Worm (Caenorhabditis elegans): ENCODE data around the gene gpx-3.

Gene gpx-3

DNA sequence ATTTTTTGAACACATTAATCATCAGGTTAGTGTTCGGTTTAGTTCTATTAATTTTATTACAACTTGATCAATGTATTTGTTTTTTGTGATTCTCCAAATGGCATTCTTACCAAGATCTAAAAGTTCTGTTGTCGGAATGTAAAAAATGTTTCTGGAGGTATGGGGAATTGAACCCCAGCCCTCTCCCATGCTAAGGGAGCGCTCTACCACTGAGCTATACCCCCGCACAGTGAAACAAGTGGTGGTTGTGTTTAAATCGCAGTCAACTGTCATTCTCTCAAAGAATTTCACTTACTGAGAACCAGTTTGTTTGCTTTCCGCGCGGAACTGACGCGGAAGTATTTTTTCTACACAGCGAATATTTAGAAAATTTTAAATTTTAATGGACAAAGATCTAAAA, 50.0 kb downstream of the gpx-3 start (continued):
- TF ChIP-seq lin-13 (GFP tag; optimal IDR thresholded peaks at IDR 0.05) (peak; percentile 40), sma-3 (GFP tag; optimal IDR thresholded peaks at IDR 0.05) (peak; percentile 30), F13H6.1 (tag; optimal IDR thresholded peaks at IDR 0.05) (peak; percentile 21), gmeb-1 (tag; optimal IDR thresholded peaks at IDR 0.05) (no peak)
